Worm (Caenorhabditis elegans) whole organism, L2 larva: ENCODE measurements around the gene C08B6.10.

Experiments
- crh-2 ChIP-seq: sonication (generic microtip); optimal IDR thresholded peaks from 2 replicates; lab custom pipeline; 2017; ENCODE audit warnings: missing biosample characterization, missing genetic modification characterization
- egl-27 ChIP-seq: sonication (generic microtip); optimal IDR thresholded peaks from 3 replicates; lab custom pipeline; 2017; ENCODE audit warnings: missing biosample characterization, missing genetic modification reagents, missing genetic modification characterization
- nhr-12 ChIP-seq: fragments of 150-350 bp; optimal IDR thresholded peaks from 2 replicates; lab custom pipeline; 2014; ENCODE audit warnings: missing biosample characterization, missing genetic modification characterization

- no peak for TF ChIP-seq nhr-12
- TF ChIP-seq crh-2 (tag; lab: Kevin White, UChicago): no peak
- TF ChIP-seq egl-27 (tag; lab: Kevin White, UChicago): no peak
Observed at ce11 chrV:10120898-10121297, 4.4 kb upstream of the C08B6.10 start, which contains the start of gene srxa-18.
